Fruit fly (Drosophila melanogaster): ENCODE measurements around the gene GstT3.

dm6 chrX:20482790-20483564 lies 15.7 kb downstream of the GstT3 start:
- TF ChIP-seq ttk (optimal IDR thresholded peaks at IDR 0.05) (no peak), Myc (optimal IDR thresholded peaks at IDR 0.05) (no peak)
